5 fruit fly cellular contexts compared by ENCODE assay signal in the genomic region with DNA sequence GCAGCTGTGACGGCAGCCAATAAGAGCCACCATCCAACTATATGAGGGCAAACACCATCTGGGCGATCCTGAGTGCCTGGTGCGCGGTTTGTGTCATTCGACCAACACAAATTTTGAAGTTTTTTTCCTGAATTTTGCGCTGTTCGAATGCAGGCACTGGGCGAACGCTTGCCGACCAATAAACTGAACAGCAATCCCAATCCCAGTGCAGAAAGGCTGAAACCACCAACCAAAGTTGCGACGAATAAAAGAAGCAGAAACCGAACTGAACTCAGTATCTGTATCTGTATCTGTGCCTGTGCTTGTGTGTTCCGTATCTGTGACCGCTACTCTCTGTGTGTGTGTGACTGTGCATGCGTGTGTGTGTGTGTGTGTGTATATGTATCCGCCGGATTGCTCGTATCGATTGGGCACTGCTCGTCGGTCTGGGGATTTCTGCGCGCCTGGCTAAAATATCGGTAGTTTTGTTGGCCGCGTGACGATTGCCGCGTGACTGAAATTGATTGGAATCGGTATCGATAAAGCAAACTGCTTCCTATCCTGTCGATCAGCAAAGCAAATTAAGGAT.
TF ChIP-seq lines count a peak whose summit lies in the region.

No protein-coding gene starts in this region.

TF ChIP-seq in whole organism, adult, 20 proteins besides CTCF, POLR2A, EP300 and RAD21 (continued from another document):
- TF ChIP-seq CG12768 (GFP tag; optimal IDR thresholded peaks at IDR 0.05; lab: Kevin White, UChicago) (peak; percentile 86), ovo (GFP tag; optimal IDR thresholded peaks at IDR 0.05; lab: Kevin White, UChicago) (peak; percentile 30), Crg-1 (GFP tag; optimal IDR thresholded peaks at IDR 0.05; lab: Kevin White, UChicago) (no peak)

TF ChIP-seq in whole organism, embryonic, 481 proteins besides CTCF, POLR2A, EP300 and RAD21 (continued from another document and continues in another):
- TF ChIP-seq Meics (GFP tag; optimal IDR thresholded peaks at IDR 0.05; lab: Kevin White, UChicago): peak; percentile 85
- peak; percentile 22 for TF ChIP-seq CG5180 (GFP tag; optimal IDR thresholded peaks at IDR 0.05; lab: Kevin White, UChicago)
- TF ChIP-seq Bgb (GFP tag; IDR thresholded peaks at IDR 0.05; lab: Robert Waterston, UW; ENCODE audit: partially characterized antibody): peak; percentile 76
- TF ChIP-seq Scr (GFP tag; IDR thresholded peaks at IDR 0.05; lab: Robert Waterston, UW; ENCODE audit: partially characterized antibody): peak; percentile 72
- TF ChIP-seq so (GFP tag; IDR thresholded peaks at IDR 0.05; lab: Robert Waterston, UW): peak; percentile 65; the same call in 2 of the 3 replicates
- TF ChIP-seq ara (GFP tag; IDR thresholded peaks at IDR 0.05; lab: Robert Waterston, UW): no peak
- TF ChIP-seq wek (GFP tag; optimal IDR thresholded peaks at IDR 0.05; lab: Kevin White, UChicago): peak; percentile 17
- TF ChIP-seq Dp (GFP tag; optimal IDR thresholded peaks at IDR 0.05; lab: Kevin White, UChicago): no peak
- peak; percentile 30 for TF ChIP-seq CG2712 (tag; optimal IDR thresholded peaks at IDR 0.05; lab: Kevin White, UChicago)
- peak; percentile 69; the same call in 1 of the 2 replicates for TF ChIP-seq tna (GFP tag; IDR thresholded peaks at IDR 0.05; lab: Robert Waterston, UW; ENCODE audit: partially characterized antibody)
- TF ChIP-seq CG13296 (GFP tag; optimal IDR thresholded peaks at IDR 0.05; lab: Kevin White, UChicago): peak; percentile 8
- no peak for TF ChIP-seq CG12155 (GFP tag; optimal IDR thresholded peaks at IDR 0.05; lab: Kevin White, UChicago)
- TF ChIP-seq Gug (GFP tag; IDR thresholded peaks at IDR 0.05; lab: Robert Waterston, UW): no peak
- TF ChIP-seq CG12769 (tag; optimal IDR thresholded peaks at IDR 0.05; lab: Kevin White, UChicago): peak; percentile 99
- no peak for TF ChIP-seq danr (GFP tag; IDR thresholded peaks at IDR 0.05; lab: Robert Waterston, UW)
- TF ChIP-seq HmgD (GFP tag; optimal IDR thresholded peaks at IDR 0.05; lab: Kevin White, UChicago): peak; percentile 93
- TF ChIP-seq inv (GFP tag; IDR thresholded peaks at IDR 0.05; lab: Robert Waterston, UW; ENCODE audit: partially characterized antibody): peak; percentile 58
- peak; percentile 79 for TF ChIP-seq CG17385 (GFP tag; optimal IDR thresholded peaks at IDR 0.05; lab: Kevin White, UChicago)
- no peak for TF ChIP-seq p53 (GFP tag; optimal IDR thresholded peaks at IDR 0.05; lab: Kevin White, UChicago)
- TF ChIP-seq corto (GFP tag; optimal IDR thresholded peaks at IDR 0.05; lab: Kevin White, UChicago): peak; percentile 80
- TF ChIP-seq CG6272 (GFP tag; IDR thresholded peaks at IDR 0.05; lab: Robert Waterston, UW): no peak
- peak; percentile 2 for TF ChIP-seq CG1603 (tag; optimal IDR thresholded peaks at IDR 0.05; lab: Kevin White, UChicago)
- TF ChIP-seq CG12659 (GFP tag; optimal IDR thresholded peaks at IDR 0.05; lab: Kevin White, UChicago): no peak
- TF ChIP-seq CG3281 (GFP tag; optimal IDR thresholded peaks at IDR 0.05; lab: Kevin White, UChicago): no peak
- TF ChIP-seq cad (GFP tag; optimal IDR thresholded peaks at IDR 0.05; lab: Kevin White, UChicago): no peak
- TF ChIP-seq lov (optimal IDR thresholded peaks at IDR 0.05; lab: Kevin White, UChicago): no peak
- 0 out of 3 replicates have a peak, but pooled peaks have one; percentile 58 for TF ChIP-seq lov (GFP tag; IDR thresholded peaks at IDR 0.05; lab: Robert Waterston, UW)
- peak; percentile 77 for TF ChIP-seq chm (GFP tag; IDR thresholded peaks at IDR 0.05; lab: Robert Waterston, UW)
- peak; percentile 55 for TF ChIP-seq CG9932 (GFP tag; IDR thresholded peaks at IDR 0.05; lab: Robert Waterston, UW)

TF ChIP-seq in whole organism, prepupa, 60 proteins besides CTCF, POLR2A, EP300 and RAD21 (continued from another document):
- TF ChIP-seq Eip93F (GFP tag; optimal IDR thresholded peaks at IDR 0.05; lab: Kevin White, UChicago) (peak; percentile 89), fkh (GFP tag; optimal IDR thresholded peaks at IDR 0.05; lab: Kevin White, UChicago) (no peak), CG8319 (GFP tag; optimal IDR thresholded peaks at IDR 0.05; lab: Kevin White, UChicago) (no peak), CG3919 (GFP tag; optimal IDR thresholded peaks at IDR 0.05; lab: Kevin White, UChicago) (no peak), achi (GFP tag; optimal IDR thresholded peaks at IDR 0.05; lab: Kevin White, UChicago) (no peak), cyc (GFP tag; optimal IDR thresholded peaks at IDR 0.05; lab: Kevin White, UChicago) (no peak), CG11294 (GFP tag; IDR thresholded peaks at IDR 0.05; lab: Robert Waterston, UW) (0 out of 2 replicates have a peak, but pooled peaks have one; percentile 10), vri (GFP tag; optimal IDR thresholded peaks at IDR 0.05; lab: Kevin White, UChicago) (no peak), Sox15 (GFP tag; optimal IDR thresholded peaks at IDR 0.05; lab: Kevin White, UChicago) (no peak), CG11762 (GFP tag; optimal IDR thresholded peaks at IDR 0.05; lab: Kevin White, UChicago; ENCODE audit: insufficient read depth) (no peak), eg (GFP tag; IDR thresholded peaks at IDR 0.05; lab: Robert Waterston, UW) (no peak), dsx (GFP tag; optimal IDR thresholded peaks at IDR 0.05; lab: Kevin White, UChicago; ENCODE audit: poor library complexity, severe bottlenecking) (no peak), CG6276 (GFP tag; optimal IDR thresholded peaks at IDR 0.05; lab: Kevin White, UChicago) (no peak), lz (GFP tag; optimal IDR thresholded peaks at IDR 0.05; lab: Kevin White, UChicago) (no peak), fd59A (GFP tag; optimal IDR thresholded peaks at IDR 0.05; lab: Kevin White, UChicago) (no peak), CG10669 (GFP tag; optimal IDR thresholded peaks at IDR 0.05; lab: Kevin White, UChicago) (no peak), CG11902 (GFP tag; optimal IDR thresholded peaks at IDR 0.05; lab: Kevin White, UChicago) (no peak), OdsH (GFP tag; optimal IDR thresholded peaks at IDR 0.05; lab: Kevin White, UChicago) (no peak), CG15336 (GFP tag; IDR thresholded peaks at IDR 0.05; lab: Robert Waterston, UW) (peak; percentile 52; the same call in 1 of the 2 replicates), CG1621 (tag; optimal IDR thresholded peaks at IDR 0.05; lab: Kevin White, UChicago) (peak; percentile 99), Met (GFP tag; optimal IDR thresholded peaks at IDR 0.05; lab: Kevin White, UChicago) (no peak), CG6854 (GFP tag; optimal IDR thresholded peaks at IDR 0.05; lab: Kevin White, UChicago) (peak; percentile 38), spab (GFP tag; optimal IDR thresholded peaks at IDR 0.05; lab: Kevin White, UChicago) (no peak), CG8632 (GFP tag; optimal IDR thresholded peaks at IDR 0.05; lab: Kevin White, UChicago) (no peak), CG34406 (GFP tag; optimal IDR thresholded peaks at IDR 0.05; lab: Kevin White, UChicago) (no peak), fd85E (GFP tag; optimal IDR thresholded peaks at IDR 0.05; lab: Kevin White, UChicago) (no peak), CG16779 (tag; optimal IDR thresholded peaks at IDR 0.05; lab: Kevin White, UChicago) (no peak)

TF ChIP-seq in whole organism, pupa, 21 proteins besides CTCF, POLR2A, EP300 and RAD21 (continued from another document):
- TF ChIP-seq CG12605 (GFP tag; IDR thresholded peaks at IDR 0.05; lab: Robert Waterston, UW) (no peak), Ets98B (GFP tag; IDR thresholded peaks at IDR 0.05; lab: Robert Waterston, UW) (peak; percentile 73; the same call in 1 of the 2 replicates)

TF ChIP-seq in whole organism, wandering third instar larva, 38 proteins besides CTCF, POLR2A, EP300 and RAD21 (continued from another document):
- TF ChIP-seq Rel (GFP tag; optimal IDR thresholded peaks at IDR 0.05; lab: Kevin White, UChicago): peak; percentile 97
- TF ChIP-seq Rel (tag; optimal IDR thresholded peaks at IDR 0.05; lab: Kevin White, UChicago): peak; percentile 77
- TF ChIP-seq sv (GFP tag; optimal IDR thresholded peaks at IDR 0.05; lab: Kevin White, UChicago): no peak
- TF ChIP-seq OdsH (GFP tag; optimal IDR thresholded peaks at IDR 0.05; lab: Kevin White, UChicago): peak; percentile 8
- no peak for TF ChIP-seq tai (GFP tag; optimal IDR thresholded peaks at IDR 0.05; lab: Kevin White, UChicago)
- no peak for TF ChIP-seq lola (GFP tag; optimal IDR thresholded peaks at IDR 0.05; lab: Kevin White, UChicago)
- peak; percentile 47 for TF ChIP-seq brk (GFP tag; optimal IDR thresholded peaks at IDR 0.05; lab: Kevin White, UChicago)
- TF ChIP-seq br (GFP tag; optimal IDR thresholded peaks at IDR 0.05; lab: Kevin White, UChicago): no peak
- TF ChIP-seq Hr83 (GFP tag; optimal IDR thresholded peaks at IDR 0.05; lab: Kevin White, UChicago; ENCODE audit: poor library complexity, severe bottlenecking): peak; percentile 24
- no peak for TF ChIP-seq CG9705 (GFP tag; optimal IDR thresholded peaks at IDR 0.05; lab: Kevin White, UChicago)
- no peak for TF ChIP-seq h (GFP tag; optimal IDR thresholded peaks at IDR 0.05; lab: Kevin White, UChicago)
- TF ChIP-seq psq (GFP tag; optimal IDR thresholded peaks at IDR 0.05; lab: Kevin White, UChicago): no peak
- TF ChIP-seq Myc (optimal IDR thresholded peaks at IDR 0.05; lab: Kevin White, UChicago): no peak
- TF ChIP-seq jim (GFP tag; optimal IDR thresholded peaks at IDR 0.05; lab: Kevin White, UChicago): no peak
- no peak for TF ChIP-seq pan (optimal IDR thresholded peaks at IDR 0.05; lab: Kevin White, UChicago)
- TF ChIP-seq foxo (GFP tag; optimal IDR thresholded peaks at IDR 0.05; lab: Kevin White, UChicago): peak in 1 of 2 experiments; percentile 75
- TF ChIP-seq woc (GFP tag; optimal IDR thresholded peaks at IDR 0.05; lab: Kevin White, UChicago): no peak
- peak; percentile 40 to 70 for TF ChIP-seq dl (GFP tag; optimal IDR thresholded peaks at IDR 0.05; lab: Kevin White, UChicago; ENCODE audit: insufficient read depth in 1 of 2, partially characterized antibody in 2 of 2)
- TF ChIP-seq Dfd (GFP tag; optimal IDR thresholded peaks at IDR 0.05; lab: Kevin White, UChicago): no peak
TF ChIP-seq in whole organism, wandering third instar larva: peak in this region for 16.
